Worm (Caenorhabditis elegans) whole organism, L4 larva: ENCODE data around the gene M01H9.3.

ENCODE experiments used
- F10B5.3 ChIP-seq: sonication (generic microtip); optimal IDR thresholded peaks from 2 replicates; lab custom pipeline; 2016; ENCODE audit warnings: mild to moderate bottlenecking, missing genetic modification characterization, missing compliant biosample characterization
- F49E8.2 ChIP-seq: sonication (generic microtip); optimal IDR thresholded peaks from 2 replicates; lab custom pipeline; 2016; ENCODE audit warnings: missing compliant biosample characterization, mild to moderate bottlenecking, missing genetic modification characterization, borderline replicate concordance
- ama-1 ChIP-seq: fragments of 150-350 bp; optimal IDR thresholded peaks from 2 replicates; lab custom pipeline; 2014; ENCODE audit warnings: inconsistent platforms, mixed read lengths
- lim-7 ChIP-seq: fragments of 200-800 bp; sonication (Bioruptor generic); IDR thresholded peaks from 2 replicates; pipeline ENCODE4 v1.3.6; 2022; ENCODE audit warnings: missing genetic modification characterization, missing compliant biosample characterization
- madf-5 ChIP-seq, 2 experiments: fragments of 200-800 bp; sonication (Bioruptor generic); IDR thresholded peaks; 2 replicates each; pipeline ENCODE4 v1.3.6; 2022; ENCODE audit warnings: missing compliant biosample characterization in 2 of 2, missing genetic modification characterization in 2 of 2
- nhr-11 ChIP-seq: fragments of 150-350 bp; optimal IDR thresholded peaks from 2 replicates; lab custom pipeline; 2014; ENCODE audit warnings: missing biosample characterization, missing genetic modification characterization
- pqm-1 ChIP-seq: sonication (generic microtip); optimal IDR thresholded peaks from 2 replicates; lab custom pipeline; 2017; ENCODE audit warnings: missing biosample characterization, missing genetic modification characterization
- unc-39 ChIP-seq: sonication (generic microtip); optimal IDR thresholded peaks from 2 replicates; lab custom pipeline; 2017; ENCODE audit warnings: missing biosample characterization, missing genetic modification characterization
- ztf-7 ChIP-seq: fragments of 150-350 bp; optimal IDR thresholded peaks from 2 replicates; lab custom pipeline; 2014; ENCODE audit warnings: missing biosample characterization, missing genetic modification characterization

DNA sequence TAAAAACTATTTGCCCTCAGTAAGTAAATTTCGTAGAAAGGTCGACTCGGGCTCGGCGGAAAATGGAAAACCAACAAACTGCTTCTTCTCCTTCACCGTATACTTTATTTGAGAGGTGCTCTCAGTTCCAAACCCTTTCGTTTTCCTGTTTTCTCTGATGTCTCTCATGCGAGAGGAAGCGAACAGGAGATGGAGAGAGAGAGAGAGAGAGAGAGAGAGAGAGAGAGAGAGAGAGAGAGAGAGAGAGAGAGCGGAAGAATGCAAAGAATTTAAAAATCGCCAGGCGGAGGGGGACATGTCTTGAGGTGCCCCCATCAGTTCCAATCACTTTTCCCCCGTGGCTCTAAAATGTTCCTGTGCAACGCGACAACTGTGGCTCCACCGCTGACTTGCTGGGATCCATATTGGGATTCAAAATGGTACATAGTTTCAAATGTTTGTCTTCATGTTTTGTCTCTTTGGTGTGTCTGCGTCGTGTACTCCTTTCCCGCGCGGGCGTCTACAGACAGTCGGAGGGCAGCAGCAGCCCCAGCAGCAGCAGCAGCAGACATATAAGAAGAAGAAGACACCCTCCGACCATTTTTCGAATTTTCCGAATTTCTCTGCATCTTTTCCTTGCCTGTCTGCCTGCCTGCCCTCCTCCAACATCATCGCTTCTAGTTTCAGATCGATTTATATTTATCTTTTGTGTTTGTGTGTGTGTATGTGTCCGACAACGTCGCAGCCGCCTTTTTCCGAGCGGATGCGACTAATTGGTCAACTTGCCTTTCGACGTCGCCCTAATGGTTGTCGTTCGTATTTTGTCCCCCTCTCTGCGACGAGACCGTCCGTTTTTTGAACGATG is 22.3 kb downstream of the M01H9.3 start, which contains the start of gene R08C7.11:
- no peak for TF ChIP-seq F10B5.3
- TF ChIP-seq unc-39 (tag; lab: Kevin White, UChicago), result no peak
- TF ChIP-seq ama-1 (lab: Kevin White, UChicago), result no peak
- no peak for TF ChIP-seq ztf-7 (tag; lab: Kevin White, UChicago)
- no peak for TF ChIP-seq pqm-1
- TF ChIP-seq nhr-11 (tag; lab: Kevin White, UChicago), result no peak
- TF ChIP-seq madf-5 (GFP tag; IDR thresholded peaks at IDR 0.05; lab: Robert Waterston, UW), result no peak
- TF ChIP-seq F49E8.2 (tag; lab: Kevin White, UChicago), result no peak
- no peak for TF ChIP-seq lim-7
